Fruit fly (Drosophila melanogaster) whole organism, embryonic: ENCODE data around the gene sowi.
A peak's percentile ranks its signal among the peaks of the same experiment; 100 is the strongest.

Experiments
- ATbp ChIP-seq: fragments of 200-800 bp; sonication (Bioruptor generic); optimal IDR thresholded peaks from 2 replicates; lab custom pipeline; 2017; ENCODE audit warnings: missing biosample characterization, mild to moderate bottlenecking, missing genetic modification characterization, missing genetic modification reagents
- Blimp-1 ChIP-seq: fragments of 200-800 bp; sonication (Bioruptor generic); optimal IDR thresholded peaks from 3 replicates; lab custom pipeline; 2018; ENCODE audit warnings: missing biosample characterization, missing genetic modification characterization, mild to moderate bottlenecking, moderate library complexity, missing genetic modification reagents
- BtbVII ChIP-seq: fragments of 200-800 bp; sonication (Bioruptor generic); optimal IDR thresholded peaks from 3 replicates; lab custom pipeline; 2017; ENCODE audit warnings: missing biosample characterization, mild to moderate bottlenecking, missing genetic modification characterization
- CG10462 ChIP-seq: fragments of 200-800 bp; sonication (Bioruptor generic); optimal IDR thresholded peaks from 2 replicates; lab custom pipeline; 2016; ENCODE audit warnings: missing biosample characterization, missing genetic modification characterization
- CG10565 ChIP-seq: fragments of 200-800 bp; sonication (Bioruptor generic); optimal IDR thresholded peaks from 3 replicates; lab custom pipeline; 2016; ENCODE audit warnings: missing biosample characterization, mild to moderate bottlenecking, missing genetic modification characterization
- CG10959 ChIP-seq: fragments of 200-800 bp; sonication (Bioruptor generic); IDR thresholded peaks from 2 replicates; pipeline ENCODE4 v1.3.6; 2022; ENCODE audit warnings: missing biosample characterization, missing genetic modification characterization
- CG11247 ChIP-seq: fragments of 200-800 bp; sonication (Bioruptor generic); IDR thresholded peaks from 2 replicates; pipeline ENCODE4 v1.3.6; 2022; ENCODE audit warnings: missing biosample characterization, missing genetic modification characterization
- CG11504 ChIP-seq: fragments of 200-800 bp; sonication (Bioruptor generic); optimal IDR thresholded peaks from 3 replicates; lab custom pipeline; 2019; ENCODE audit warnings: missing biosample characterization, mild to moderate bottlenecking, missing genetic modification characterization, moderate library complexity
- CG1233 ChIP-seq: fragments of 200-800 bp; sonication (Bioruptor generic); optimal IDR thresholded peaks from 4 replicates; lab custom pipeline; 2018; ENCODE audit warnings: missing biosample characterization, mild to moderate bottlenecking, missing genetic modification characterization
- CG12391 ChIP-seq: fragments of 200-800 bp; sonication (Bioruptor generic); optimal IDR thresholded peaks from 3 replicates; lab custom pipeline; 2018; ENCODE audit warnings: missing biosample characterization, mild to moderate bottlenecking, missing genetic modification characterization, moderate library complexity
- CG13775 ChIP-seq: fragments of 200-800 bp; sonication (Bioruptor generic); optimal IDR thresholded peaks from 3 replicates; lab custom pipeline; 2017; ENCODE audit warnings: missing biosample characterization, mild to moderate bottlenecking, missing genetic modification characterization
- CG14710 ChIP-seq: fragments of 200-800 bp; sonication (Bioruptor generic); optimal IDR thresholded peaks from 3 replicates; lab custom pipeline; 2019; ENCODE audit warnings: missing biosample characterization, mild to moderate bottlenecking, missing genetic modification characterization, moderate library complexity
- CG1529 ChIP-seq: fragments of 200-800 bp; sonication (Bioruptor generic); optimal IDR thresholded peaks from 3 replicates; lab custom pipeline; 2018; ENCODE audit warnings: missing biosample characterization, missing genetic modification characterization
- CG1603 ChIP-seq: fragments of 200-800 bp; sonication (Bioruptor generic); optimal IDR thresholded peaks from 2 replicates; lab custom pipeline; 2019; ENCODE audit warnings: missing biosample characterization, mild to moderate bottlenecking, missing genetic modification characterization, moderate library complexity
- CG17568 ChIP-seq: fragments of 200-800 bp; sonication (Bioruptor generic); optimal IDR thresholded peaks from 2 replicates; lab custom pipeline; 2018; ENCODE audit warnings: missing biosample characterization, mild to moderate bottlenecking, missing genetic modification characterization, moderate library complexity
- CG18619 ChIP-seq: fragments of 200-800 bp; sonication (Bioruptor generic); optimal IDR thresholded peaks from 3 replicates; lab custom pipeline; 2017; ENCODE audit warnings: missing biosample characterization, mild to moderate bottlenecking, missing genetic modification characterization
- CG2202 ChIP-seq: fragments of 200-800 bp; sonication (Bioruptor generic); optimal IDR thresholded peaks from 2 replicates; lab custom pipeline; 2018; ENCODE audit warnings: missing biosample characterization, mild to moderate bottlenecking, missing genetic modification characterization
- CG2678 ChIP-seq: fragments of 200-800 bp; sonication (Bioruptor generic); optimal IDR thresholded peaks from 3 replicates; lab custom pipeline; 2019; ENCODE audit warnings: missing biosample characterization, mild to moderate bottlenecking, missing genetic modification characterization, moderate library complexity
- CG32767 ChIP-seq: fragments of 200-800 bp; sonication (Bioruptor generic); IDR thresholded peaks from 2 replicates; pipeline ENCODE4 v1.3.6; 2022; ENCODE audit warnings: missing biosample characterization, missing genetic modification characterization
- CG3281 ChIP-seq: fragments of 200-800 bp; sonication (Bioruptor generic); optimal IDR thresholded peaks from 3 replicates; lab custom pipeline; 2017; ENCODE audit warnings: missing biosample characterization, mild to moderate bottlenecking, missing genetic modification characterization
- CG3407 ChIP-seq: fragments of 200-800 bp; sonication (Bioruptor generic); optimal IDR thresholded peaks from 2 replicates; lab custom pipeline; 2018; ENCODE audit warnings: missing biosample characterization, mild to moderate bottlenecking, missing genetic modification characterization
- CG42726 ChIP-seq: fragments of 200-800 bp; sonication (Bioruptor generic); IDR thresholded peaks from 2 replicates; pipeline ENCODE4 v1.3.6; 2022; ENCODE audit warnings: missing biosample characterization, missing genetic modification characterization; ENCODE audit not compliant: partially characterized antibody
- CG4424 ChIP-seq: fragments of 200-800 bp; sonication (Bioruptor generic); optimal IDR thresholded peaks from 3 replicates; lab custom pipeline; 2016; ENCODE audit warnings: missing biosample characterization, missing genetic modification characterization
- CG6813 ChIP-seq: fragments of 200-800 bp; sonication (Bioruptor generic); optimal IDR thresholded peaks from 2 replicates; lab custom pipeline; 2017; ENCODE audit warnings: missing biosample characterization, missing genetic modification characterization, mild to moderate bottlenecking, moderate library complexity, missing genetic modification reagents
- CG7271 ChIP-seq: fragments of 200-800 bp; sonication (Bioruptor generic); optimal IDR thresholded peaks from 2 replicates; lab custom pipeline; 2018; ENCODE audit warnings: missing biosample characterization, mild to moderate bottlenecking, missing genetic modification characterization, moderate library complexity
- CG7745 ChIP-seq: fragments of 200-800 bp; sonication (Bioruptor generic); optimal IDR thresholded peaks from 2 replicates; lab custom pipeline; 2018; ENCODE audit warnings: missing biosample characterization, mild to moderate bottlenecking, missing genetic modification characterization, moderate library complexity
- CG8944 ChIP-seq: fragments of 200-800 bp; sonication (Bioruptor generic); optimal IDR thresholded peaks from 3 replicates; lab custom pipeline; 2016; ENCODE audit warnings: missing biosample characterization, missing genetic modification characterization
- Camta ChIP-seq: fragments of 200-800 bp; sonication (Bioruptor generic); optimal IDR thresholded peaks from 2 replicates; lab custom pipeline; 2016; ENCODE audit warnings: missing biosample characterization, missing genetic modification characterization
- Gsc ChIP-seq: fragments of 200-800 bp; sonication (Bioruptor generic); IDR thresholded peaks from 2 replicates; pipeline ENCODE4 v1.3.6; 2022; ENCODE audit warnings: missing biosample characterization, missing genetic modification characterization
- MBD-R2 ChIP-seq: fragments of 200-800 bp; sonication (Bioruptor generic); IDR thresholded peaks from 2 replicates; pipeline ENCODE4 v1.3.6; 2022; ENCODE audit warnings: missing biosample characterization, missing genetic modification characterization
- PHDP ChIP-seq: fragments of 200-800 bp; sonication (Bioruptor generic); optimal IDR thresholded peaks from 3 replicates; lab custom pipeline; 2018; ENCODE audit warnings: missing biosample characterization, mild to moderate bottlenecking, missing genetic modification characterization, moderate library complexity
- Side ChIP-seq: fragments of 200-800 bp; sonication (Bioruptor generic); optimal IDR thresholded peaks from 2 replicates; lab custom pipeline; 2016; ENCODE audit warnings: missing biosample characterization, missing genetic modification characterization
- Stat92E ChIP-seq, 3 experiments: fragments of >200 bp in 2 of 3; fragments of 200-800 bp in 1 of 3; sonication (Bioruptor generic) in 1 of 3; optimal IDR thresholded peaks; 2 replicates each; lab custom pipeline; 2017 to 2019; ENCODE audit warnings: missing biosample characterization in 3 of 3, missing genetic modification characterization in 3 of 3, mild to moderate bottlenecking in 1 of 3, moderate library complexity in 1 of 3
- TFAM ChIP-seq: fragments of 200-800 bp; sonication (Bioruptor generic); optimal IDR thresholded peaks from 2 replicates; lab custom pipeline; 2017; ENCODE audit warnings: missing biosample characterization, missing genetic modification characterization, inconsistent platforms
- ac ChIP-seq: fragments of 200-800 bp; sonication (Bioruptor generic); optimal IDR thresholded peaks from 3 replicates; lab custom pipeline; 2017; ENCODE audit warnings: missing biosample characterization, mild to moderate bottlenecking, missing genetic modification characterization
- bsh ChIP-seq, 2 experiments: fragments of 200-800 bp; sonication (Bioruptor generic); optimal IDR thresholded peaks; 2 replicates each; lab custom pipeline; 2017 to 2018; ENCODE audit warnings: mild to moderate bottlenecking in 2 of 2, missing biosample characterization in 2 of 2, missing genetic modification characterization in 2 of 2, moderate library complexity in 1 of 2
- caup ChIP-seq: fragments of 200-800 bp; sonication (Bioruptor generic); optimal IDR thresholded peaks from 3 replicates; lab custom pipeline; 2017; ENCODE audit warnings: missing biosample characterization, mild to moderate bottlenecking, missing genetic modification characterization, moderate library complexity; ENCODE audit not compliant: severe bottlenecking
- chn ChIP-seq: fragments of 200-800 bp; sonication (Bioruptor generic); optimal IDR thresholded peaks from 2 replicates; lab custom pipeline; 2016; ENCODE audit warnings: missing biosample characterization, missing genetic modification characterization
- da ChIP-seq: fragments of 200-800 bp; sonication (Bioruptor generic); optimal IDR thresholded peaks from 2 replicates; lab custom pipeline; 2016; ENCODE audit warnings: missing biosample characterization, missing genetic modification characterization
- en ChIP-seq: fragments of 200-800 bp; sonication (Bioruptor generic); optimal IDR thresholded peaks from 2 replicates; lab custom pipeline; 2016; ENCODE audit warnings: missing biosample characterization, missing genetic modification characterization
- gro ChIP-seq: fragments of 200-800 bp; sonication (Bioruptor generic); optimal IDR thresholded peaks from 2 replicates; lab custom pipeline; 2016; ENCODE audit warnings: missing biosample characterization, missing genetic modification characterization
- hth ChIP-seq: fragments of >200 bp; optimal IDR thresholded peaks from 2 replicates; lab custom pipeline; 2017; ENCODE audit warnings: inconsistent platforms
- lab ChIP-seq: fragments of 200-800 bp; sonication (Bioruptor generic); optimal IDR thresholded peaks from 3 replicates; lab custom pipeline; 2017; ENCODE audit warnings: missing biosample characterization, missing genetic modification characterization, mild to moderate bottlenecking, moderate library complexity, missing genetic modification reagents
- lola ChIP-seq, 3 experiments: fragments of >200 bp in 2 of 3; fragments of 200-800 bp in 1 of 3; sonication (Bioruptor generic) in 1 of 3; optimal IDR thresholded peaks; 2 replicates each; lab custom pipeline; 2017 to 2019; ENCODE audit warnings: missing biosample characterization in 3 of 3, missing genetic modification characterization in 3 of 3, mild to moderate bottlenecking in 1 of 3, moderate library complexity in 1 of 3
- lov ChIP-seq, 2 experiments: fragments of 200-800 bp in 1 of 2; fragments of >200 bp in 1 of 2; sonication (Bioruptor generic) in 1 of 2; IDR thresholded peaks in 1 of 2; optimal IDR thresholded peaks in 1 of 2; 2 replicates in 1 of 2; 3 replicates in 1 of 2; pipeline versions ENCODE4 v1.3.6 to Lab custom; 2017 to 2022; ENCODE audit warnings: missing biosample characterization in 1 of 2, missing genetic modification characterization in 1 of 2
- otp ChIP-seq: fragments of 200-800 bp; sonication (Bioruptor generic); IDR thresholded peaks from 3 replicates; pipeline ENCODE4, ENCODE4 v1.3.6; 2022; ENCODE audit warnings: missing biosample characterization, missing genetic modification characterization
- run ChIP-seq: fragments of 200-800 bp; sonication (Bioruptor generic); optimal IDR thresholded peaks from 3 replicates; lab custom pipeline; 2018; ENCODE audit warnings: missing biosample characterization, mild to moderate bottlenecking, missing genetic modification characterization
- salm ChIP-seq: fragments of 200-800 bp; sonication (Bioruptor generic); optimal IDR thresholded peaks from 2 replicates; lab custom pipeline; 2018; ENCODE audit warnings: missing biosample characterization, mild to moderate bottlenecking, missing genetic modification characterization
- unc-4 ChIP-seq: fragments of 200-800 bp; sonication (Bioruptor generic); IDR thresholded peaks from 2 replicates; pipeline ENCODE4 v1.3.6; 2022; ENCODE audit warnings: missing biosample characterization, missing genetic modification characterization; ENCODE audit not compliant: partially characterized antibody

sowi gene

DNA sequence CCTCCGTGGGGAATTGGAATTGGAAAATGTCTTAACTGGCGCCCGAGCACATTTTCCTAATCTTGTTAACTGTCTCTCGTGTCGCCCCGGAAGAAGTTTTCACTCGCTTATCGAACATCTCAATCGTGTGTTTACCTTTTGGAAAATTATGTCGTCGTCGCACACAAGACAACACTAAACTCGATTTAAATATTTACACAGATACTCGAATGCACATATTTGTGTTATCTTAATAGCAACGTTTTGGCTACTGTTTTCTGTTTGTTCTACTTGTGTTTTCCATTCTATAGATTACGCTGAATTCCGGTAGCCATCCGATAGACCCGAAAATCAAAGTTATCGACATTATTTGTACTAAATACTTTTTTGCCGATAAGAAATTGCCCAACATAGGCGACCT lies 39.5 kb upstream of the sowi start (continued):
- TF ChIP-seq CG8944 (GFP tag; lab: Kevin White, UChicago), result no peak
- TF ChIP-seq CG12391 (tag; lab: Kevin White, UChicago), result peak; percentile 36
- TF ChIP-seq CG2202, result peak; percentile 88
- no peak for TF ChIP-seq CG32767 (GFP tag; lab: Robert Waterston, UW)
- peak; percentile 34 for TF ChIP-seq CG10462 (GFP tag; lab: Kevin White, UChicago)
- peak; percentile 68 for TF ChIP-seq CG14710 (tag; lab: Kevin White, UChicago)
- TF ChIP-seq ATbp (GFP tag; lab: Kevin White, UChicago), result peak; percentile 49
- no peak for TF ChIP-seq gro
- no peak for TF ChIP-seq CG10565 (GFP tag; lab: Kevin White, UChicago)
- peak; percentile 81 for TF ChIP-seq CG6813 (GFP tag; lab: Kevin White, UChicago)
- TF ChIP-seq CG3281, result no peak
- no peak for TF ChIP-seq CG13775 (GFP tag; lab: Kevin White, UChicago)
- TF ChIP-seq TFAM (GFP tag; lab: Kevin White, UChicago), result peak; percentile 13
- no peak for TF ChIP-seq CG11247 (GFP tag; lab: Robert Waterston, UW)
- peak; percentile 75 for TF ChIP-seq CG1603 (tag; lab: Kevin White, UChicago)
- TF ChIP-seq Side (GFP tag; lab: Kevin White, UChicago), result peak; percentile 33
- peak; percentile 39 for TF ChIP-seq CG2678 (tag; lab: Kevin White, UChicago)
- no peak for TF ChIP-seq unc-4 (GFP tag; lab: Robert Waterston, UW)
- peak; percentile 25 for TF ChIP-seq caup
- TF ChIP-seq salm (tag; lab: Kevin White, UChicago), result peak; percentile 53
- no peak for TF ChIP-seq CG10959 (GFP tag; lab: Robert Waterston, UW)
- peak; percentile 70 for TF ChIP-seq CG17568
- TF ChIP-seq Stat92E (GFP tag; optimal IDR thresholded peaks at IDR 0.05; lab: Kevin White, UChicago), result peak in 1 of 3 experiments; percentile 2
- no peak for TF ChIP-seq CG42726 (GFP tag; lab: Robert Waterston, UW)
- TF ChIP-seq bsh (GFP tag; optimal IDR thresholded peaks at IDR 0.05; lab: Kevin White, UChicago), result peak in 1 of 2 experiments; percentile 58
- peak; percentile 59 for TF ChIP-seq CG1233
- TF ChIP-seq CG1529, result peak; percentile 35
- TF ChIP-seq en (GFP tag; lab: Kevin White, UChicago), result peak; percentile 44
- TF ChIP-seq Gsc, result no peak
- TF ChIP-seq CG4424 (GFP tag; lab: Kevin White, UChicago), result peak; percentile 28
- TF ChIP-seq da (GFP tag; lab: Kevin White, UChicago), result peak; percentile 46
- TF ChIP-seq BtbVII (GFP tag; lab: Kevin White, UChicago), result peak; percentile 8
- no peak for TF ChIP-seq hth (lab: Kevin White, UChicago)
- peak; percentile 51 for TF ChIP-seq lab
- peak; percentile 43 for TF ChIP-seq Blimp-1
- peak in 1 of 3 experiments; percentile 59 for TF ChIP-seq lola (GFP tag; optimal IDR thresholded peaks at IDR 0.05; lab: Kevin White, UChicago)
- TF ChIP-seq MBD-R2, result no peak
- no peak for TF ChIP-seq CG11504 (tag; lab: Kevin White, UChicago)
- TF ChIP-seq CG18619 (GFP tag; lab: Kevin White, UChicago), result peak; percentile 7
- peak; percentile 1 for TF ChIP-seq run
- no peak for TF ChIP-seq chn (GFP tag; lab: Kevin White, UChicago)
- peak; percentile 89 for TF ChIP-seq ac (GFP tag; lab: Kevin White, UChicago)
- peak; percentile 38 for TF ChIP-seq PHDP (tag; lab: Kevin White, UChicago)
- peak; percentile 83 for TF ChIP-seq CG7745 (tag; lab: Kevin White, UChicago)
- TF ChIP-seq CG3407 (GFP tag; lab: Kevin White, UChicago), result peak; percentile 48
- TF ChIP-seq otp (GFP tag; lab: Robert Waterston, UW), result no peak; the same call in 2 of the 3 replicates
- TF ChIP-seq lov (optimal IDR thresholded peaks at IDR 0.05; lab: Kevin White, UChicago), result no peak
- TF ChIP-seq lov (GFP tag; IDR thresholded peaks at IDR 0.05; lab: Robert Waterston, UW), result peak; percentile 73; the same call in 1 of the 3 replicates
- TF ChIP-seq CG7271, result peak; percentile 76
- TF ChIP-seq Camta (GFP tag; lab: Kevin White, UChicago), result peak; percentile 42
